Worm (Caenorhabditis elegans) whole organism, L4 larva: ENCODE results near the gene nop-1.

ENCODE experiments used
- D1046.2 ChIP-seq: fragments of 200-800 bp; sonication (Bioruptor generic); IDR thresholded peaks from 2 replicates; pipeline ENCODE4 v1.3.6; 2022; ENCODE audit warnings: missing genetic modification characterization, missing compliant biosample characterization
- F44E2.7 ChIP-seq: fragments of 200-800 bp; sonication (Bioruptor generic); IDR thresholded peaks from 2 replicates; pipeline ENCODE4 v2.1.2; 2022; ENCODE audit warnings: missing genetic modification characterization, missing compliant biosample characterization
- ZK546.5 ChIP-seq, 2 experiments: sonication (generic microtip); optimal IDR thresholded peaks; 2 replicates each; lab custom pipeline; 2017; ENCODE audit warnings: missing biosample characterization in 2 of 2, missing genetic modification characterization in 2 of 2
- aha-1 ChIP-seq: fragments of 150-350 bp; peaks from one replicate; lab custom pipeline; 2014; ENCODE audit warnings: missing biosample characterization, missing genetic modification characterization
- ceh-28 ChIP-seq: fragments of 150-350 bp; optimal IDR thresholded peaks from 2 replicates; lab custom pipeline; 2014; ENCODE audit warnings: missing biosample characterization, missing genetic modification reagents, missing genetic modification characterization
- ceh-32 ChIP-seq: sonication (generic microtip); optimal IDR thresholded peaks from 2 replicates; lab custom pipeline; 2016; ENCODE audit warnings: mild to moderate bottlenecking, missing genetic modification characterization, missing compliant biosample characterization; ENCODE audit not compliant: poor library complexity
- ctbp-1 ChIP-seq: fragments of 200-800 bp; sonication (Bioruptor generic); IDR thresholded peaks from 2 replicates; pipeline ENCODE4 v1.3.6; 2022; ENCODE audit warnings: missing genetic modification reagents, missing genetic modification characterization, missing compliant biosample characterization
- daf-8 ChIP-seq: fragments of 200-800 bp; sonication (Bioruptor generic); IDR thresholded peaks from 2 replicates; pipeline ENCODE4 v1.3.6; 2022; ENCODE audit warnings: missing genetic modification characterization, missing compliant biosample characterization
- dmd-6 ChIP-seq: fragments of 200-800 bp; sonication (Bioruptor generic); IDR thresholded peaks from 2 replicates; pipeline ENCODE4 v1.3.6; 2022; ENCODE audit warnings: missing genetic modification reagents, missing genetic modification characterization, missing compliant biosample characterization
- dpl-1 ChIP-seq: fragments of 150-350 bp; optimal IDR thresholded peaks from 2 replicates; lab custom pipeline; 2014; ENCODE audit warnings: missing biosample characterization, missing genetic modification reagents, missing genetic modification characterization
- egl-43 ChIP-seq: fragments of 200-800 bp; sonication (Bioruptor generic); IDR thresholded peaks from 2 replicates; pipeline ENCODE4 v1.3.6; 2022; ENCODE audit warnings: missing genetic modification reagents, missing genetic modification characterization, missing compliant biosample characterization
- fos-1 ChIP-seq: fragments of 150-350 bp; optimal IDR thresholded peaks from 2 replicates; lab custom pipeline; 2014; ENCODE audit warnings: missing biosample characterization, missing genetic modification characterization
- hlh-30 ChIP-seq: sonication (generic microtip); optimal IDR thresholded peaks from 2 replicates; lab custom pipeline; 2017; ENCODE audit warnings: antibody characterized with exemption, mild to moderate bottlenecking, missing genetic modification characterization, missing compliant biosample characterization; ENCODE audit not compliant: insufficient read depth
- hmg-1.1 ChIP-seq: fragments of 200-800 bp; sonication (Bioruptor generic); IDR thresholded peaks from 2 replicates; pipeline ENCODE4 v1.3.6; 2022; ENCODE audit warnings: missing genetic modification reagents, missing genetic modification characterization, missing compliant biosample characterization
- jun-1 ChIP-seq: fragments of 150-350 bp; optimal IDR thresholded peaks from 2 replicates; lab custom pipeline; 2014; ENCODE audit warnings: missing biosample characterization, missing genetic modification reagents, missing genetic modification characterization
- lim-7 ChIP-seq: fragments of 200-800 bp; sonication (Bioruptor generic); IDR thresholded peaks from 2 replicates; pipeline ENCODE4 v1.3.6; 2022; ENCODE audit warnings: missing genetic modification characterization, missing compliant biosample characterization
- lin-39 ChIP-seq: fragments of 150-350 bp; optimal IDR thresholded peaks from 2 replicates; lab custom pipeline; 2014; ENCODE audit warnings: missing biosample characterization, missing genetic modification reagents, missing genetic modification characterization
- lsy-2 ChIP-seq, 2 experiments: fragments of 150-350 bp in 1 of 2; sonication (generic microtip) in 1 of 2; optimal IDR thresholded peaks; 2 replicates each; lab custom pipeline; 2014 to 2017; ENCODE audit warnings: missing biosample characterization in 2 of 2, missing genetic modification characterization in 2 of 2
- madf-9 ChIP-seq: fragments of 200-800 bp; sonication (Bioruptor generic); conservative IDR thresholded peaks from 2 replicates; pipeline ENCODE4 v1.3.6; 2022; ENCODE audit warnings: missing genetic modification reagents, missing genetic modification characterization, missing compliant biosample characterization
- mdl-1 ChIP-seq, 2 experiments: fragments of 150-350 bp in 1 of 2; sonication (generic microtip) in 1 of 2; optimal IDR thresholded peaks; 2 replicates each; lab custom pipeline; 2014 to 2017; ENCODE audit warnings: missing biosample characterization in 2 of 2, missing genetic modification characterization in 2 of 2
- mdt-29 ChIP-seq: fragments of 200-800 bp; sonication (Bioruptor generic); IDR thresholded peaks from 2 replicates; pipeline ENCODE4 v1.3.6; 2022; ENCODE audit warnings: missing genetic modification reagents, missing genetic modification characterization, missing compliant biosample characterization
- mep-1 ChIP-seq: fragments of 150-350 bp; sonication (generic microtip); optimal IDR thresholded peaks from 3 replicates; lab custom pipeline; 2014; ENCODE audit warnings: missing biosample characterization, missing genetic modification characterization
- mes-2 ChIP-seq: sonication (generic microtip); optimal IDR thresholded peaks from 2 replicates; lab custom pipeline; 2016; ENCODE audit warnings: missing genotype, mild to moderate bottlenecking, missing genetic modification characterization, missing compliant biosample characterization; ENCODE audit not compliant: poor library complexity, severe bottlenecking
- nhr-11 ChIP-seq: fragments of 150-350 bp; optimal IDR thresholded peaks from 2 replicates; lab custom pipeline; 2014; ENCODE audit warnings: missing biosample characterization, missing genetic modification characterization
- nhr-28 ChIP-seq: fragments of 150-350 bp; optimal IDR thresholded peaks from 2 replicates; lab custom pipeline; 2014; ENCODE audit warnings: missing biosample characterization, missing genetic modification characterization
- nhr-41 ChIP-seq: fragments of 200-800 bp; sonication (Bioruptor generic); IDR thresholded peaks from 2 replicates; pipeline ENCODE4 v1.3.6; 2022; ENCODE audit warnings: missing genetic modification reagents, missing genetic modification characterization, missing compliant biosample characterization
- pha-4 ChIP-seq, 2 experiments: fragments of 150-350 bp in 1 of 2; fragments of 200-800 bp in 1 of 2; sonication (Bioruptor generic) in 1 of 2; IDR thresholded peaks in 1 of 2; optimal IDR thresholded peaks in 1 of 2; 2 replicates each; pipeline versions ENCODE4 v1.3.6 to Lab custom; 2014 to 2022; ENCODE audit warnings: missing genetic modification characterization in 2 of 2, missing genetic modification reagents in 2 of 2, missing biosample characterization in 1 of 2, missing compliant biosample characterization in 1 of 2
- pqm-1 ChIP-seq: sonication (generic microtip); optimal IDR thresholded peaks from 2 replicates; lab custom pipeline; 2017; ENCODE audit warnings: missing biosample characterization, missing genetic modification characterization
- rbr-2 ChIP-seq: sonication (generic microtip); optimal IDR thresholded peaks from 2 replicates; lab custom pipeline; 2016; ENCODE audit warnings: missing genotype, missing genetic modification characterization, missing compliant biosample characterization
- saeg-2 ChIP-seq: fragments of 200-800 bp; sonication (Bioruptor generic); IDR thresholded peaks from 2 replicates; pipeline ENCODE4 v1.3.6; 2022; ENCODE audit warnings: missing genetic modification reagents, missing genetic modification characterization, missing compliant biosample characterization
- sdz-12 ChIP-seq: fragments of 200-800 bp; sonication (Bioruptor generic); optimal IDR thresholded peaks from 2 replicates; lab custom pipeline; 2018; ENCODE audit warnings: mild to moderate bottlenecking, missing genetic modification characterization, missing compliant biosample characterization
- set-16 ChIP-seq: fragments of 200-800 bp; sonication (Bioruptor generic); IDR thresholded peaks from 2 replicates; pipeline ENCODE4 v1.3.6; 2022; ENCODE audit warnings: missing genetic modification reagents, missing genetic modification characterization, missing compliant biosample characterization
- skn-1 ChIP-seq: fragments of 150-350 bp; optimal IDR thresholded peaks from 2 replicates; lab custom pipeline; 2014; ENCODE audit warnings: missing biosample characterization, missing genetic modification characterization
- snpc-4 ChIP-seq: fragments of 150-350 bp; optimal IDR thresholded peaks from 2 replicates; lab custom pipeline; 2014; ENCODE audit warnings: missing biosample characterization, missing genetic modification characterization
- spr-1 ChIP-seq: sonication (generic microtip); optimal IDR thresholded peaks from 2 replicates; lab custom pipeline; 2016; ENCODE audit warnings: mild to moderate bottlenecking, missing genetic modification characterization, missing compliant biosample characterization
- tag-97 ChIP-seq: fragments of 200-800 bp; sonication (Bioruptor generic); IDR thresholded peaks from 2 replicates; pipeline ENCODE4 v1.3.6; 2022; ENCODE audit warnings: missing genetic modification characterization, missing compliant biosample characterization
- unc-130 ChIP-seq: sonication (generic microtip); optimal IDR thresholded peaks from 2 replicates; lab custom pipeline; 2016; ENCODE audit warnings: missing genetic modification reagents, missing genetic modification characterization, missing compliant biosample characterization
- unc-62 ChIP-seq, 3 experiments: fragments of 150-350 bp in 1 of 3; sonication (generic microtip); optimal IDR thresholded peaks in 2 of 3; peaks in 1 of 3; 1 replicate in 1 of 3; 2 replicates in 2 of 3; lab custom pipeline; 2014 to 2017; ENCODE audit warnings: missing biosample characterization in 3 of 3, missing genetic modification characterization in 3 of 3, missing genetic modification reagents in 3 of 3, missing genotype in 1 of 3
- zfp-3 ChIP-seq: fragments of 200-800 bp; sonication (Bioruptor generic); conservative IDR thresholded peaks from 2 replicates; pipeline ENCODE4 v1.3.6; 2022; ENCODE audit warnings: missing genetic modification reagents, missing genetic modification characterization, missing compliant biosample characterization

Gene nop-1

ce11 chrIII:5953041-5953912, 5.2 kb upstream of the nop-1 start (continued):
- TF ChIP-seq ceh-32 (tag; lab: Kevin White, UChicago) (no peak), spr-1 (tag; lab: Kevin White, UChicago) (peak; percentile 20), daf-8 (no peak), lsy-2 (tag; optimal IDR thresholded peaks at IDR 0.05; lab: Kevin White, UChicago) (peak; percentile 9 to 45), hlh-30 (tag; lab: Kevin White, UChicago) (peak; percentile 27), nhr-41 (GFP tag; lab: Robert Waterston, UW) (no peak), ZK546.5 (tag; optimal IDR thresholded peaks at IDR 0.05; lab: Kevin White, UChicago) (no peak), mdt-29 (GFP tag; lab: Robert Waterston, UW) (no peak), skn-1 (tag; lab: Kevin White, UChicago) (no peak), lin-39 (tag; lab: Kevin White, UChicago) (no peak), nhr-11 (tag; lab: Kevin White, UChicago) (no peak), madf-9 (no peak), fos-1 (tag; lab: Kevin White, UChicago) (no peak)

ce11 chrIII:5953913-5954290, 4.6 kb upstream of the nop-1 start:
- TF ChIP-seq egl-43 (GFP tag; lab: Robert Waterston, UW) (0 out of 2 replicates have a peak, but pooled peaks have one; percentile 26), set-16 (GFP tag; lab: Robert Waterston, UW) (peak; percentile 95), rbr-2 (tag; lab: Kevin White, UChicago) (no peak), mdl-1 (tag; optimal IDR thresholded peaks at IDR 0.05; lab: Kevin White, UChicago) (no peak), lsy-2 (tag; optimal IDR thresholded peaks at IDR 0.05; lab: Kevin White, UChicago) (no peak), snpc-4 (tag; lab: Kevin White, UChicago) (no peak), ctbp-1 (no peak), unc-62 (GFP tag; optimal IDR thresholded peaks at IDR 0.05 in 1 of 2; lab: Kevin White, UChicago) (peak in 1 of 2 experiments; percentile 68), unc-62 (tag; optimal IDR thresholded peaks at IDR 0.05; lab: Kevin White, UChicago) (no peak), tag-97 (GFP tag; lab: Robert Waterston, UW) (no peak)

- TF ChIP-seq skn-1 (tag; lab: Kevin White, UChicago) (no peak), jun-1 (tag; lab: Kevin White, UChicago) (no peak), ctbp-1 (no peak), daf-8 (no peak), pha-4 (GFP tag; IDR thresholded peaks at IDR 0.05; lab: Robert Waterston, UW) (no peak), pha-4 (tag; optimal IDR thresholded peaks at IDR 0.05; lab: Kevin White, UChicago) (no peak), dpl-1 (peak; percentile 2), ceh-28 (tag; lab: Kevin White, UChicago) (no peak), rbr-2 (tag; lab: Kevin White, UChicago) (no peak), mes-2 (peak; percentile 73), hmg-1.1 (GFP tag; lab: Robert Waterston, UW) (no peak)
Measured at ce11 chrIII:5959049-5959448, 527 bp downstream of the nop-1 start.

- TF ChIP-seq D1046.2 (GFP tag; lab: Robert Waterston, UW), result no peak
- peak; percentile 96 for TF ChIP-seq aha-1 (tag; lab: Kevin White, UChicago)
Measured at ce11 chrIII:5961560-5961959, 3.0 kb downstream of the nop-1 start.

- TF ChIP-seq pqm-1 (tag; lab: Kevin White, UChicago), result peak; percentile 70
- TF ChIP-seq sdz-12, result no peak
- TF ChIP-seq ZK546.5 (tag; optimal IDR thresholded peaks at IDR 0.05; lab: Kevin White, UChicago), result no peak
- TF ChIP-seq hlh-30 (tag; lab: Kevin White, UChicago), result peak; percentile 7
- no peak for TF ChIP-seq snpc-4 (tag; lab: Kevin White, UChicago)
- TF ChIP-seq F44E2.7 (GFP tag; lab: Robert Waterston, UW), result no peak
- TF ChIP-seq mep-1 (tag; lab: Kevin White, UChicago), result no peak
- TF ChIP-seq dmd-6 (GFP tag; lab: Robert Waterston, UW), result peak; percentile 41; the same call in 1 of the 2 replicates
- TF ChIP-seq lim-7 (GFP tag; lab: Robert Waterston, UW), result no peak
- no peak for TF ChIP-seq saeg-2 (GFP tag; lab: Robert Waterston, UW)
- TF ChIP-seq nhr-28 (tag; lab: Kevin White, UChicago), result peak; percentile 40
- TF ChIP-seq unc-62 (GFP tag; optimal IDR thresholded peaks at IDR 0.05 in 1 of 2; lab: Kevin White, UChicago), result peak in 1 of 2 experiments; percentile 63
- TF ChIP-seq unc-62 (tag; optimal IDR thresholded peaks at IDR 0.05; lab: Kevin White, UChicago), result no peak
- TF ChIP-seq unc-130 (GFP tag; lab: Kevin White, UChicago), result no peak
- TF ChIP-seq lsy-2 (tag; optimal IDR thresholded peaks at IDR 0.05; lab: Kevin White, UChicago), result no peak
- TF ChIP-seq dpl-1, result no peak
- TF ChIP-seq zfp-3, result no peak
Measured at ce11 chrIII:5964058-5964632, 5.6 kb downstream of the nop-1 start.
